Worm (Caenorhabditis elegans): Measurements from ENCODE around the gene adss-1.

Gene adss-1

ce11 chrV:4777388-4777986 lies 45.7 kb downstream of the adss-1 start, which contains the start of gene C18G1.1:
TSS of gene C18G1.1 (plus strand) at chrV:4777960.
- TF ChIP-seq ceh-13 (GFP tag; optimal IDR thresholded peaks at IDR 0.05) (no peak), ceh-36 (tag; optimal IDR thresholded peaks at IDR 0.05) (no peak), tra-4 (tag; optimal IDR thresholded peaks at IDR 0.05) (no peak), hmbx-1 (tag; optimal IDR thresholded peaks at IDR 0.05) (no peak), hnd-1 (tag; optimal IDR thresholded peaks at IDR 0.05) (no peak), pes-1 (GFP tag; IDR thresholded peaks at IDR 0.05) (no peak), ama-1 (optimal IDR thresholded peaks at IDR 0.05) (no peak), hmg-4 (GFP tag; optimal IDR thresholded peaks at IDR 0.05) (no peak), flt-1 (GFP tag; IDR thresholded peaks at IDR 0.05) (no peak), F13C5.2 (tag; optimal IDR thresholded peaks at IDR 0.05) (no peak), tbx-11 (GFP tag; IDR thresholded peaks at IDR 0.05) (no peak), tbx-37 (GFP tag; conservative IDR thresholded peaks at IDR 0.05) (no peak), scrt-1 (GFP tag; IDR thresholded peaks at IDR 0.05) (no peak), aly-1 (tag; optimal IDR thresholded peaks at IDR 0.05) (no peak), sea-1 (GFP tag; conservative IDR thresholded peaks at IDR 0.05) (no peak), ets-7 (tag; optimal IDR thresholded peaks at IDR 0.05) (no peak)

- TF ChIP-seq flt-1 (GFP tag; IDR thresholded peaks at IDR 0.05) = no peak
- no peak for TF ChIP-seq hnd-1 (tag; optimal IDR thresholded peaks at IDR 0.05)
- TF ChIP-seq ama-1 (optimal IDR thresholded peaks at IDR 0.05) = no peak
- TF ChIP-seq ceh-36 (tag; optimal IDR thresholded peaks at IDR 0.05) = no peak
- no peak for TF ChIP-seq B0310.2 (tag; optimal IDR thresholded peaks at IDR 0.05)
- no peak for TF ChIP-seq F13C5.2 (tag; optimal IDR thresholded peaks at IDR 0.05)
- no peak for TF ChIP-seq sea-1 (GFP tag; conservative IDR thresholded peaks at IDR 0.05)
- TF ChIP-seq hmbx-1 (tag; optimal IDR thresholded peaks at IDR 0.05) = no peak
- TF ChIP-seq tbx-37 (GFP tag; conservative IDR thresholded peaks at IDR 0.05) = no peak
Observed at ce11 chrV:4775140-4775539, 48.1 kb downstream of the adss-1 start.

ce11 chrV:4770408-4770947 lies 52.7 kb downstream of the adss-1 start, which contains the start of gene elt-7:
TSS of gene elt-7 (plus strand) at chrV:4770670.
- TF ChIP-seq B0310.2 (tag; optimal IDR thresholded peaks at IDR 0.05) (no peak), F13C5.2 (tag; optimal IDR thresholded peaks at IDR 0.05) (no peak), ceh-13 (GFP tag; optimal IDR thresholded peaks at IDR 0.05) (no peak), hmbx-1 (tag; optimal IDR thresholded peaks at IDR 0.05) (no peak), tra-4 (tag; optimal IDR thresholded peaks at IDR 0.05) (no peak), ceh-36 (tag; optimal IDR thresholded peaks at IDR 0.05) (no peak), flt-1 (GFP tag; IDR thresholded peaks at IDR 0.05) (no peak), hmg-4 (GFP tag; optimal IDR thresholded peaks at IDR 0.05) (no peak), tbx-37 (GFP tag; conservative IDR thresholded peaks at IDR 0.05) (no peak), tbx-11 (GFP tag; IDR thresholded peaks at IDR 0.05) (no peak), sea-1 (GFP tag; conservative IDR thresholded peaks at IDR 0.05) (no peak), ets-7 (tag; optimal IDR thresholded peaks at IDR 0.05) (no peak), aly-1 (tag; optimal IDR thresholded peaks at IDR 0.05) (no peak), hnd-1 (tag; optimal IDR thresholded peaks at IDR 0.05) (no peak), scrt-1 (GFP tag; IDR thresholded peaks at IDR 0.05) (no peak), pes-1 (GFP tag; IDR thresholded peaks at IDR 0.05) (no peak)

ce11 chrV:4769633-4770032 lies 53.6 kb downstream of the adss-1 start, which contains the start of gene C18G1.9:
TSS of gene C18G1.9 (minus strand) at chrV:4769733.
- TF ChIP-seq scrt-1 (GFP tag; IDR thresholded peaks at IDR 0.05) (no peak), sea-1 (GFP tag; conservative IDR thresholded peaks at IDR 0.05) (no peak), flt-1 (GFP tag; IDR thresholded peaks at IDR 0.05) (no peak), tbx-11 (GFP tag; IDR thresholded peaks at IDR 0.05) (no peak), ceh-13 (GFP tag; optimal IDR thresholded peaks at IDR 0.05) (no peak), ets-7 (tag; optimal IDR thresholded peaks at IDR 0.05) (no peak), pes-1 (GFP tag; IDR thresholded peaks at IDR 0.05) (no peak), hnd-1 (tag; optimal IDR thresholded peaks at IDR 0.05) (no peak), hmg-4 (GFP tag; optimal IDR thresholded peaks at IDR 0.05) (no peak), F13C5.2 (tag; optimal IDR thresholded peaks at IDR 0.05) (no peak), tbx-37 (GFP tag; conservative IDR thresholded peaks at IDR 0.05) (no peak), aly-1 (tag; optimal IDR thresholded peaks at IDR 0.05) (no peak)
